Fruit fly (Drosophila melanogaster): ENCODE measurements around the gene hzg.

hzg gene

dm6 chr3L:16025020-16025680, 20.6 kb upstream of the hzg start:
- no peak for TF ChIP-seq CG8301 (tag; optimal IDR thresholded peaks at IDR 0.05)
- TF ChIP-seq CG32121 (GFP tag; IDR thresholded peaks at IDR 0.05): no peak
- no peak for TF ChIP-seq CG34367 (tag; optimal IDR thresholded peaks at IDR 0.05)
- TF ChIP-seq CG13204 (GFP tag; optimal IDR thresholded peaks at IDR 0.05): peak; percentile 52
- no peak for TF ChIP-seq Snoo (tag; optimal IDR thresholded peaks at IDR 0.05)
- TF ChIP-seq rn (GFP tag; IDR thresholded peaks at IDR 0.05): no peak
- no peak for TF ChIP-seq CG9948 (tag; optimal IDR thresholded peaks at IDR 0.05)

- peak; percentile 56 for TF ChIP-seq CG15710 (tag; optimal IDR thresholded peaks at IDR 0.05)
- peak; percentile 58 for TF ChIP-seq CG14655 (GFP tag; optimal IDR thresholded peaks at IDR 0.05)
- TF ChIP-seq D1 (tag; optimal IDR thresholded peaks at IDR 0.05): no peak
- TF ChIP-seq CG32121 (GFP tag; IDR thresholded peaks at IDR 0.05): no peak
- TF ChIP-seq CG13204 (GFP tag; optimal IDR thresholded peaks at IDR 0.05): peak; percentile 66
- peak; percentile 42 for TF ChIP-seq CG34367 (tag; optimal IDR thresholded peaks at IDR 0.05)
- no peak for TF ChIP-seq CG4496 (GFP tag; IDR thresholded peaks at IDR 0.05)
- no peak for TF ChIP-seq rn (GFP tag; IDR thresholded peaks at IDR 0.05)
- peak; percentile 71 for TF ChIP-seq CG8159 (tag; optimal IDR thresholded peaks at IDR 0.05)
- no peak for TF ChIP-seq CG12605 (GFP tag; IDR thresholded peaks at IDR 0.05)
- no peak for TF ChIP-seq Ets98B (GFP tag; IDR thresholded peaks at IDR 0.05)
- peak; percentile 56 for TF ChIP-seq CG9948 (tag; optimal IDR thresholded peaks at IDR 0.05)
- no peak for TF ChIP-seq EcR (GFP tag; optimal IDR thresholded peaks at IDR 0.05)
- TF ChIP-seq CG17806 (tag; optimal IDR thresholded peaks at IDR 0.05): peak; percentile 59
- peak; percentile 50 for TF ChIP-seq CG8301 (tag; optimal IDR thresholded peaks at IDR 0.05)
- TF ChIP-seq Pif1B (GFP tag; optimal IDR thresholded peaks at IDR 0.05): peak; percentile 32
- no peak for TF ChIP-seq CG10348 (GFP tag; IDR thresholded peaks at IDR 0.05)
- peak; percentile 16; the same call in 1 of the 3 replicates for TF ChIP-seq fd96Ca (GFP tag; IDR thresholded peaks at IDR 0.05)
- peak; percentile 59 for TF ChIP-seq Snoo (tag; optimal IDR thresholded peaks at IDR 0.05)
- TF ChIP-seq Pif1A (GFP tag; optimal IDR thresholded peaks at IDR 0.05): peak; percentile 67
- no peak for TF ChIP-seq gl (tag; optimal IDR thresholded peaks at IDR 0.05)
Observed at dm6 chr3L:16024276-16025019, 19.9 kb upstream of the hzg start.

- TF ChIP-seq fd96Ca (GFP tag; IDR thresholded peaks at IDR 0.05): no peak
- TF ChIP-seq CG13204 (GFP tag; optimal IDR thresholded peaks at IDR 0.05): peak; percentile 76
- peak; percentile 19; the same call in 1 of the 2 replicates for TF ChIP-seq Ets98B (GFP tag; IDR thresholded peaks at IDR 0.05)
Observed at dm6 chr3L:16023020-16023648, 18.6 kb upstream of the hzg start, which contains the start of gene Notum. Gene Notum (plus strand): TSS chr3L:16023480.

- TF ChIP-seq fd96Ca (GFP tag; IDR thresholded peaks at IDR 0.05) (peak; percentile 60; the same call in 2 of the 3 replicates), CG10348 (GFP tag; IDR thresholded peaks at IDR 0.05) (no peak), CG14655 (GFP tag; optimal IDR thresholded peaks at IDR 0.05) (peak; percentile 66), CG17806 (tag; optimal IDR thresholded peaks at IDR 0.05) (peak; percentile 55), EcR (GFP tag; optimal IDR thresholded peaks at IDR 0.05) (no peak), CG9948 (tag; optimal IDR thresholded peaks at IDR 0.05) (peak; percentile 43), CG4496 (GFP tag; IDR thresholded peaks at IDR 0.05) (peak; percentile 51; the same call in 1 of the 3 replicates), Pif1A (GFP tag; optimal IDR thresholded peaks at IDR 0.05) (peak; percentile 61), Snoo (tag; optimal IDR thresholded peaks at IDR 0.05) (no peak), CG34367 (tag; optimal IDR thresholded peaks at IDR 0.05) (peak; percentile 31), CG13204 (GFP tag; optimal IDR thresholded peaks at IDR 0.05) (no peak), CG8301 (tag; optimal IDR thresholded peaks at IDR 0.05) (peak; percentile 68), CG8159 (tag; optimal IDR thresholded peaks at IDR 0.05) (peak; percentile 58), Ets98B (GFP tag; IDR thresholded peaks at IDR 0.05) (peak; percentile 40; the same call in 1 of the 2 replicates), Pif1B (GFP tag; optimal IDR thresholded peaks at IDR 0.05) (peak; percentile 40), CG15710 (tag; optimal IDR thresholded peaks at IDR 0.05) (peak; percentile 44)
Observed at dm6 chr3L:16021064-16021683, 16.6 kb upstream of the hzg start.

- TF ChIP-seq CG34367 (tag; optimal IDR thresholded peaks at IDR 0.05) (no peak), rn (GFP tag; IDR thresholded peaks at IDR 0.05) (no peak), CG32121 (GFP tag; IDR thresholded peaks at IDR 0.05) (no peak), CG8301 (tag; optimal IDR thresholded peaks at IDR 0.05) (peak; percentile 59), Snoo (tag; optimal IDR thresholded peaks at IDR 0.05) (peak; percentile 15), CG10348 (GFP tag; IDR thresholded peaks at IDR 0.05) (no peak), CG8159 (tag; optimal IDR thresholded peaks at IDR 0.05) (peak; percentile 33), EcR (GFP tag; optimal IDR thresholded peaks at IDR 0.05) (no peak), CG17806 (tag; optimal IDR thresholded peaks at IDR 0.05) (peak; percentile 6), CG4496 (GFP tag; IDR thresholded peaks at IDR 0.05) (no peak), D1 (tag; optimal IDR thresholded peaks at IDR 0.05) (no peak), CG12605 (GFP tag; IDR thresholded peaks at IDR 0.05) (no peak), CG15710 (tag; optimal IDR thresholded peaks at IDR 0.05) (no peak), fd96Ca (GFP tag; IDR thresholded peaks at IDR 0.05) (no peak), CG9948 (tag; optimal IDR thresholded peaks at IDR 0.05) (peak; percentile 45), Ets98B (GFP tag; IDR thresholded peaks at IDR 0.05) (no peak), gl (tag; optimal IDR thresholded peaks at IDR 0.05) (no peak), CG14655 (GFP tag; optimal IDR thresholded peaks at IDR 0.05) (peak; percentile 75), CG13204 (GFP tag; optimal IDR thresholded peaks at IDR 0.05) (no peak), Pif1B (GFP tag; optimal IDR thresholded peaks at IDR 0.05) (no peak), Pif1A (GFP tag; optimal IDR thresholded peaks at IDR 0.05) (no peak)
Observed at dm6 chr3L:16019144-16020006, 14.8 kb upstream of the hzg start.

All from whole organism, pupa.